Fruit fly (Drosophila melanogaster): ENCODE results near the gene spel1.

- TF ChIP-seq ttk (optimal IDR thresholded peaks at IDR 0.05): no peak
- no peak for TF ChIP-seq psq (optimal IDR thresholded peaks at IDR 0.05)
- TF ChIP-seq Sin3A (optimal IDR thresholded peaks at IDR 0.05): no peak
- no peak for TF ChIP-seq Myc (optimal IDR thresholded peaks at IDR 0.05)
- no peak for TF ChIP-seq insv (optimal IDR thresholded peaks at IDR 0.05)
Measured at dm6 chr2L:14350587-14350986, 11.3 kb upstream of the spel1 start.

Measured in Kc167 (cell line).